Fruit fly (Drosophila melanogaster): ENCODE data around the gene CG33253.
A peak's percentile ranks its signal among the peaks of the same experiment; 100 is the strongest.

Gene CG33253

dm6 chrX:19154998-19155397, 28.2 kb upstream of the CG33253 start (continued):
- peak in 1 of 2 experiments; percentile 87 for TF ChIP-seq Eip74EF (GFP tag; optimal IDR thresholded peaks at IDR 0.05)
- TF ChIP-seq CG8281 (tag; optimal IDR thresholded peaks at IDR 0.05) = peak; percentile 53
- peak; percentile 90 for TF ChIP-seq Abd-B (GFP tag; optimal IDR thresholded peaks at IDR 0.05)
- TF ChIP-seq ap (GFP tag; IDR thresholded peaks at IDR 0.05) = peak; percentile 61; the same call in 1 of the 2 replicates
- peak; percentile 78 for TF ChIP-seq CG14667 (GFP tag; IDR thresholded peaks at IDR 0.05)
- TF ChIP-seq hb (GFP tag; IDR thresholded peaks at IDR 0.05; ENCODE audit: partially characterized antibody) = no peak
- TF ChIP-seq Awh (GFP tag; IDR thresholded peaks at IDR 0.05) = peak; percentile 88
- TF ChIP-seq Gug (GFP tag; IDR thresholded peaks at IDR 0.05) = peak; percentile 74; the same call in 3 of the 4 replicates
- TF ChIP-seq Taf1 (GFP tag; IDR thresholded peaks at IDR 0.05) = no peak
- TF ChIP-seq Dp (GFP tag; optimal IDR thresholded peaks at IDR 0.05) = no peak
- TF ChIP-seq CG7357 (GFP tag; IDR thresholded peaks at IDR 0.05) = peak; percentile 65; the same call in 2 of the 3 replicates
- peak; percentile 48 for TF ChIP-seq Myb (GFP tag; optimal IDR thresholded peaks at IDR 0.05)
- TF ChIP-seq tna (GFP tag; IDR thresholded peaks at IDR 0.05; ENCODE audit: partially characterized antibody) = no peak
- TF ChIP-seq Adf1 (GFP tag; IDR thresholded peaks at IDR 0.05) = no peak
- TF ChIP-seq CG5180 (GFP tag; optimal IDR thresholded peaks at IDR 0.05) = peak; percentile 59
- TF ChIP-seq eyg (GFP tag; optimal IDR thresholded peaks at IDR 0.05) = peak; percentile 70
- TF ChIP-seq bowl (GFP tag; IDR thresholded peaks at IDR 0.05) = peak; percentile 59; the same call in 1 of the 2 replicates
- peak; percentile 92 for TF ChIP-seq CG8388 (GFP tag; optimal IDR thresholded peaks at IDR 0.05)
- TF ChIP-seq tgo (GFP tag; IDR thresholded peaks at IDR 0.05) = peak; percentile 78
- no peak for TF ChIP-seq unc-4 (GFP tag; IDR thresholded peaks at IDR 0.05; ENCODE audit: partially characterized antibody)
- peak; percentile 73 for TF ChIP-seq CG12155 (GFP tag; optimal IDR thresholded peaks at IDR 0.05)
- peak; percentile 77; the same call in 2 of the 3 replicates for TF ChIP-seq so (GFP tag; IDR thresholded peaks at IDR 0.05)
- peak; percentile 72; the same call in 2 of the 3 replicates for TF ChIP-seq ase (GFP tag; IDR thresholded peaks at IDR 0.05)
- TF ChIP-seq CG7786 (GFP tag; optimal IDR thresholded peaks at IDR 0.05) = peak; percentile 88
- peak; percentile 92 for TF ChIP-seq Blimp-1 (GFP tag; optimal IDR thresholded peaks at IDR 0.05)
- TF ChIP-seq seq (GFP tag; IDR thresholded peaks at IDR 0.05) = peak; percentile 29; the same call in 1 of the 2 replicates
- TF ChIP-seq Usf (GFP tag; optimal IDR thresholded peaks at IDR 0.05) = peak; percentile 71
- peak; percentile 35 for TF ChIP-seq CG3838 (GFP tag; optimal IDR thresholded peaks at IDR 0.05)
- TF ChIP-seq klu (GFP tag; IDR thresholded peaks at IDR 0.05) = peak; percentile 27; the same call in 1 of the 2 replicates
- TF ChIP-seq CG9876 (GFP tag; optimal IDR thresholded peaks at IDR 0.05) = peak; percentile 51
- TF ChIP-seq CG6683 (GFP tag; optimal IDR thresholded peaks at IDR 0.05) = peak; percentile 27
- TF ChIP-seq sr (GFP tag; IDR thresholded peaks at IDR 0.05) = no peak
- peak; percentile 86 for TF ChIP-seq CG9609 (GFP tag; optimal IDR thresholded peaks at IDR 0.05)
- peak; percentile 77 for TF ChIP-seq nom (GFP tag; optimal IDR thresholded peaks at IDR 0.05)
- peak; percentile 91 for TF ChIP-seq zen (tag; optimal IDR thresholded peaks at IDR 0.05)
- no peak for TF ChIP-seq sc (optimal IDR thresholded peaks at IDR 0.05)
- peak; percentile 88 for TF ChIP-seq sc (GFP tag; optimal IDR thresholded peaks at IDR 0.05)
- peak; percentile 87 for TF ChIP-seq CG16815 (GFP tag; optimal IDR thresholded peaks at IDR 0.05)
- peak; percentile 78 for TF ChIP-seq tio (GFP tag; optimal IDR thresholded peaks at IDR 0.05)
- TF ChIP-seq oc (tag; optimal IDR thresholded peaks at IDR 0.05) = peak; percentile 93
- peak; percentile 84 for TF ChIP-seq ttk (GFP tag; IDR thresholded peaks at IDR 0.05)
- TF ChIP-seq CTCF (GFP tag; optimal IDR thresholded peaks at IDR 0.05) = peak; percentile 3
- peak; percentile 72 for TF ChIP-seq dati (GFP tag; IDR thresholded peaks at IDR 0.05)
- peak; percentile 76 for TF ChIP-seq CG12942 (GFP tag; optimal IDR thresholded peaks at IDR 0.05)
- no peak for TF ChIP-seq ato (GFP tag; IDR thresholded peaks at IDR 0.05; ENCODE audit: partially characterized antibody)
- TF ChIP-seq twi (tag; optimal IDR thresholded peaks at IDR 0.05) = peak; percentile 76
- TF ChIP-seq CG17186 (GFP tag; optimal IDR thresholded peaks at IDR 0.05) = peak; percentile 67
- no peak for TF ChIP-seq CG34224 (GFP tag; IDR thresholded peaks at IDR 0.05; ENCODE audit: partially characterized antibody)
- peak; percentile 67 for TF ChIP-seq Rfx (GFP tag; IDR thresholded peaks at IDR 0.05)
- TF ChIP-seq dan (GFP tag; IDR thresholded peaks at IDR 0.05) = peak; percentile 73
- peak; percentile 84 for TF ChIP-seq ranshi (GFP tag; IDR thresholded peaks at IDR 0.05)

Data from whole organism, embryonic.